In genomic region chrIV:7510829-7511228, ce11 we compare ENCODE assay signal across 5 worm cellular contexts.
TF ChIP-seq lines count a peak whose summit lies in the region.

No protein-coding gene starts in this region.

TF ChIP-seq in whole organism, L1 larva, 84 proteins besides CTCF, POLR2A, EP300 and RAD21 (continues in another document):
- no peak for TF ChIP-seq jun-1 (tag; optimal IDR thresholded peaks at IDR 0.05; lab: Kevin White, UChicago)
- TF ChIP-seq hpl-2 (GFP tag; optimal IDR thresholded peaks at IDR 0.05; lab: Kevin White, UChicago) = no peak
- no peak for TF ChIP-seq unc-62 (GFP tag; optimal IDR thresholded peaks at IDR 0.05; lab: Kevin White, UChicago)
- no peak for TF ChIP-seq nhr-76 (tag; optimal IDR thresholded peaks at IDR 0.05; lab: Kevin White, UChicago)
- TF ChIP-seq efl-1 (optimal IDR thresholded peaks at IDR 0.05; lab: Kevin White, UChicago) = peak in 1 of 2 experiments; percentile 10
- TF ChIP-seq efl-1 (GFP tag; optimal IDR thresholded peaks at IDR 0.05 in 1 of 2; lab: Kevin White, UChicago) = peak in 1 of 2 experiments; percentile 40
- no peak for TF ChIP-seq sup-37 (GFP tag; optimal IDR thresholded peaks at IDR 0.05; lab: Kevin White, UChicago)
- no peak for TF ChIP-seq sox-4 (tag; optimal IDR thresholded peaks at IDR 0.05; lab: Kevin White, UChicago)
- TF ChIP-seq ceh-90 (tag; optimal IDR thresholded peaks at IDR 0.05; lab: Kevin White, UChicago) = no peak
- no peak for TF ChIP-seq zag-1 (tag; optimal IDR thresholded peaks at IDR 0.05; lab: Kevin White, UChicago)
- no peak for TF ChIP-seq nhr-28 (tag; optimal IDR thresholded peaks at IDR 0.05; lab: Kevin White, UChicago)
- TF ChIP-seq snu-23 (GFP tag; optimal IDR thresholded peaks at IDR 0.05; lab: Kevin White, UChicago) = no peak
- no peak for TF ChIP-seq nhr-12 (tag; optimal IDR thresholded peaks at IDR 0.05; lab: Kevin White, UChicago)
- no peak for TF ChIP-seq nhr-237 (tag; optimal IDR thresholded peaks at IDR 0.05; lab: Kevin White, UChicago)
- no peak for TF ChIP-seq zip-4 (GFP tag; optimal IDR thresholded peaks at IDR 0.05; lab: Kevin White, UChicago)
- no peak for TF ChIP-seq mef-2 (tag; optimal IDR thresholded peaks at IDR 0.05; lab: Kevin White, UChicago)
- no peak for TF ChIP-seq nhr-11 (tag; optimal IDR thresholded peaks at IDR 0.05; lab: Kevin White, UChicago)
- peak in 1 of 2 experiments; percentile 7 for TF ChIP-seq lin-35 (GFP tag; optimal IDR thresholded peaks at IDR 0.05; lab: Kevin White, UChicago)
- TF ChIP-seq dpl-1 (GFP tag; optimal IDR thresholded peaks at IDR 0.05; lab: Kevin White, UChicago) = peak in 2 of 3 experiments; percentile 29 to 37

TF ChIP-seq in whole organism, L3 larva, 47 proteins besides CTCF, POLR2A, EP300 and RAD21:
- TF ChIP-seq ceh-28 (tag; optimal IDR thresholded peaks at IDR 0.05; lab: Kevin White, UChicago) (no peak), lin-15B (tag; optimal IDR thresholded peaks at IDR 0.05; lab: Kevin White, UChicago) (peak; percentile 18), mml-1 (tag; optimal IDR thresholded peaks at IDR 0.05; lab: Kevin White, UChicago) (no peak), skn-1 (tag; optimal IDR thresholded peaks at IDR 0.05; lab: Kevin White, UChicago) (no peak), nhr-76 (tag; optimal IDR thresholded peaks at IDR 0.05; lab: Kevin White, UChicago) (no peak), lsy-12 (tag; optimal IDR thresholded peaks at IDR 0.05; lab: Kevin White, UChicago) (no peak), tbx-2 (tag; optimal IDR thresholded peaks at IDR 0.05; lab: Kevin White, UChicago) (no peak), hmg-11 (tag; optimal IDR thresholded peaks at IDR 0.05; lab: Kevin White, UChicago) (no peak), R02D3.7 (tag; optimal IDR thresholded peaks at IDR 0.05; lab: Kevin White, UChicago) (no peak), nhr-11 (tag; optimal IDR thresholded peaks at IDR 0.05; lab: Kevin White, UChicago) (no peak), nhr-77 (tag; optimal IDR thresholded peaks at IDR 0.05; lab: Kevin White, UChicago) (no peak), nfya-1 (tag; optimal IDR thresholded peaks at IDR 0.05; lab: Kevin White, UChicago; ENCODE audit: insufficient read depth) (peak; percentile 96), ztf-11 (tag; optimal IDR thresholded peaks at IDR 0.05; lab: Kevin White, UChicago) (no peak)

TF ChIP-seq in whole organism, L4 larva, 104 proteins besides CTCF, POLR2A, EP300 and RAD21:
- peak; percentile 18 for TF ChIP-seq dpl-1 (GFP tag; optimal IDR thresholded peaks at IDR 0.05; lab: Kevin White, UChicago)
- no peak for TF ChIP-seq nhr-48 (tag; optimal IDR thresholded peaks at IDR 0.05; lab: Kevin White, UChicago)

TF ChIP-seq in whole organism, late embryonic, 69 proteins besides CTCF, POLR2A, EP300 and RAD21:
- no peak for TF ChIP-seq C08G9.2 (tag; optimal IDR thresholded peaks at IDR 0.05; lab: Kevin White, UChicago)
- TF ChIP-seq nhr-11 (tag; optimal IDR thresholded peaks at IDR 0.05; lab: Kevin White, UChicago) = no peak
- TF ChIP-seq nfya-1 (tag; optimal IDR thresholded peaks at IDR 0.05; lab: Kevin White, UChicago) = peak; percentile 72
- TF ChIP-seq sox-4 (tag; optimal IDR thresholded peaks at IDR 0.05; lab: Kevin White, UChicago) = no peak

TF ChIP-seq in whole organism, young adult, 124 proteins besides CTCF, POLR2A, EP300 and RAD21:
- TF ChIP-seq snpc-3.4 (tag; optimal IDR thresholded peaks at IDR 0.05; lab: Kevin White, UChicago) = peak; percentile 14
- no peak for TF ChIP-seq ceh-91 (GFP tag; IDR thresholded peaks at IDR 0.05; lab: Robert Waterston, UW)
- peak; percentile 18 for TF ChIP-seq efl-1 (GFP tag; optimal IDR thresholded peaks at IDR 0.05; lab: Kevin White, UChicago)
- no peak for TF ChIP-seq F57A8.1 (GFP tag; optimal IDR thresholded peaks at IDR 0.05; lab: Kevin White, UChicago)
- TF ChIP-seq ztf-3 (GFP tag; optimal IDR thresholded peaks at IDR 0.05; lab: Kevin White, UChicago) = no peak
- TF ChIP-seq fkh-3 (tag; optimal IDR thresholded peaks at IDR 0.05; lab: Kevin White, UChicago) = no peak
- TF ChIP-seq C06A6.2 (GFP tag; conservative IDR thresholded peaks at IDR 0.05; lab: Robert Waterston, UW) = no peak
- no peak for TF ChIP-seq bed-2 (GFP tag; IDR thresholded peaks at IDR 0.05; lab: Robert Waterston, UW)
- no peak for TF ChIP-seq Y56A3A.18 (GFP tag; IDR thresholded peaks at IDR 0.05; lab: Robert Waterston, UW)
- no peak for TF ChIP-seq tlf-1 (GFP tag; optimal IDR thresholded peaks at IDR 0.05; lab: Kevin White, UChicago)
- TF ChIP-seq aptf-2 (GFP tag; conservative IDR thresholded peaks at IDR 0.05; lab: Robert Waterston, UW) = no peak
- TF ChIP-seq nfyb-1 (GFP tag; IDR thresholded peaks at IDR 0.05; lab: Robert Waterston, UW) = peak; percentile 97
- TF ChIP-seq snpc-1.3 (tag; optimal IDR thresholded peaks at IDR 0.05; lab: Kevin White, UChicago; ENCODE audit: insufficient read depth) = peak; percentile 4
- no peak for TF ChIP-seq Y53F4B.3 (GFP tag; IDR thresholded peaks at IDR 0.05; lab: Robert Waterston, UW)
- TF ChIP-seq athp-1 (tag; optimal IDR thresholded peaks at IDR 0.05; lab: Kevin White, UChicago) = no peak
- no peak for TF ChIP-seq repo-1 (tag; optimal IDR thresholded peaks at IDR 0.05; lab: Kevin White, UChicago)
- no peak for TF ChIP-seq ztf-28 (GFP tag; IDR thresholded peaks at IDR 0.05; lab: Robert Waterston, UW)
- TF ChIP-seq cebp-2 (GFP tag; IDR thresholded peaks at IDR 0.05; lab: Robert Waterston, UW) = no peak
- no peak for TF ChIP-seq madf-8 (GFP tag; conservative IDR thresholded peaks at IDR 0.05; lab: Robert Waterston, UW)
- TF ChIP-seq ztf-6 (GFP tag; IDR thresholded peaks at IDR 0.05; lab: Robert Waterston, UW) = no peak
- TF ChIP-seq let-526 (GFP tag; IDR thresholded peaks at IDR 0.05; lab: Robert Waterston, UW) = no peak
- no peak for TF ChIP-seq lag-1 (GFP tag; IDR thresholded peaks at IDR 0.05; lab: Robert Waterston, UW)
- 0 out of 2 replicates have a peak, but pooled peaks have one; percentile 80 for TF ChIP-seq nfya-2 (GFP tag; IDR thresholded peaks at IDR 0.05; lab: Robert Waterston, UW)
- TF ChIP-seq ceh-40 (GFP tag; IDR thresholded peaks at IDR 0.05; lab: Robert Waterston, UW) = no peak
- TF ChIP-seq akir-1 (GFP tag; optimal IDR thresholded peaks at IDR 0.05; lab: Kevin White, UChicago) = no peak
- no peak for TF ChIP-seq gei-17 (GFP tag; optimal IDR thresholded peaks at IDR 0.05; lab: Kevin White, UChicago)
